Worm (Caenorhabditis elegans): Measurements from ENCODE around the gene dpy-9.
"Not testable (repeated sequence)": the region's sequence is repeated elsewhere in the genome, so short reads cannot be mapped to it uniquely, and the experiment has no call there.

Gene dpy-9

DNA sequence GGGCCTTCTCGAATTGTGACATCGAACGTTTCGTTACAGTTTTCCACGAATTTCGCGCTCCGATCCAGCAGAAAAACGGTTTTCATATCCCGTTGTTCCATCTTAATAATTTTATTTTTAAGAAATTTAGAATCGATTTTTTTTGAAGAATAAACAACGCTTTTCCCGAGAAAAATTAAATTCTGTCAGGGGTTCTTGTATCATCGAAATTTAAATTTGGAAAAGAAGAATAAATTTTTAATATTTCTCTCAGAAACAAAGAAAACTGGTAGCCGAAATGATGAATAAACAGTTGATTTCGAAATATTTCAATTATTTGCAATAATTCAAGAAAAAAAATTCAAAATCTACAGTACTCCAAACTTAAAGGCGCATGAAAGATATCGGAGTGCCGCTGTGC lies 21.7 kb downstream of the dpy-9 start, which contains the start of gene ints-13:
ints-13 (minus strand) TSS at position 101 of the 400 bp plus-strand sequence.
- TF ChIP-seq isw-1 (GFP tag; IDR thresholded peaks at IDR 0.05) (no peak), unc-86 (tag; optimal IDR thresholded peaks at IDR 0.05) (no peak), aha-1 (tag; optimal IDR thresholded peaks at IDR 0.05) (no peak)

DNA sequence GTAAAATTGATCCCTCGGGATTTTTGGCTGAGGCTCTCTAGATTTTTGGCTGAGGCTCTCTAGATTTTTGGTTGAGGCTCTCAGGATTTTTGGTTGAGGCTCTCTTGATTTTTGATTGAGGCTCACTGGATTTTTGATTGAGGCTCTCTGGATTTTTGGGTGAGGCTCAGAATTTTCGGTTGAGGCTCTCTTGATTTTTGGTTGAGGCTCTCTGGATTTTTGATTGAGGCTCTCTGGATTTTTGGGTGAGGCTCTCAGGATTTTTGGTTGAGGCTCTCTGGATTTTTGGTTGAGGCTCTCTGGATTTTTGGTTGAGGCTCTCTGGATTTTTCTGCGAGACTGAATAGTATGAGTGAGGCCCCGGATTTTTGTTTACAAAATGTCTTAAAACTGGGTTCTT lies 22.9 kb downstream of the dpy-9 start:
- no peak for TF ChIP-seq unc-86 (tag; optimal IDR thresholded peaks at IDR 0.05)

DNA sequence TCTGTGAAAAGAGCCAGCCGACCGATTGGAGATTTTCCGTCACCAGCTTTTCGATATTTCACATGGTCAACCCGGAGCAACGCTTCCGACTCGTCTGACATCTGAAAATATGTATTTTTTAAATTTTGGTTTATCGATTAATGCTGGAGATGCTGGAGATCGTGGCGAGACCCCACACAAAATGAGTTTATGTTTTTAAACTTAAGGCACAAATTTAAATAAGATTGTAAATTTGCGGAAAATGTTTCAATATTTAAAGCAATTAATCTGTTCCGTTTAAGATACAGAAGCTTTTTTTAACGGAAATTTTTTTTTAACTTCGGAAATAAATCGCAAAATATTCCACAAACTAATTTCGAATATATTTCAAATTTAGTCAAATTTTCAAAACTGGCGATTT lies 27.3 kb downstream of the dpy-9 start, which contains the start of gene gtf-2H1:
gtf-2H1 (minus strand) TSS at position 101 of the 400 bp plus-strand sequence.
- TF ChIP-seq sptf-1 (tag; optimal IDR thresholded peaks at IDR 0.05) (no peak), mep-1 (tag; optimal IDR thresholded peaks at IDR 0.05) (no peak), hlh-17 (GFP tag; optimal IDR thresholded peaks at IDR 0.05; ENCODE audit: borderline replicate concordance) (no peak), pag-3 (tag; optimal IDR thresholded peaks at IDR 0.05; ENCODE audit: borderline replicate concordance, insufficient read depth) (no peak), sup-37 (GFP tag; optimal IDR thresholded peaks at IDR 0.05) (no peak), nhr-90 (tag; optimal IDR thresholded peaks at IDR 0.05; ENCODE audit: poor library complexity) (no peak), elt-2 (tag; optimal IDR thresholded peaks at IDR 0.05) (no peak), snpc-4 (tag; optimal IDR thresholded peaks at IDR 0.05) (no peak), unc-98 (GFP tag; IDR thresholded peaks at IDR 0.05) (no peak)

DNA sequence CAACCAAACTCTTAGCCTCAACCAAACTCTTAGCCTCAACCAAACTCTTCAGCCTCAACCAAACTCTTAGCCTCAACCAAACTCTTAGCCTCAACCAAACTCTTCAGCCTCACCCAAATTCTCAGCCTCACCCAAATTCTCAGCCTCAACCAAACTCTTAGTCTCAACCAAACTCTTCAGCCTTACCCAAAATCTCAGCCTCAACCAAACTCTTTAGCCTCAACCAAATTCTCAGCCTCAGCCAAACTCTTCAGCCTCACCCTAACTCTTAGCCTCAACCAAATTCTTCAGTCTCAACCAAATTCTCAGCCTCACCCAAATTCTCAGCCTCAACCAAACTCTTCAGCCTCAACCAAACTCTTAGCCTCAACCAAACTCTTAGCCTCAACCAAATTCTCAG lies 28.3 kb downstream of the dpy-9 start:
- TF ChIP-seq efl-1 (optimal IDR thresholded peaks at IDR 0.05): not testable (repeated sequence)
- TF ChIP-seq efl-1 (GFP tag; optimal IDR thresholded peaks at IDR 0.05 in 1 of 2): peak in 1 of 2 experiments; percentile 17

DNA sequence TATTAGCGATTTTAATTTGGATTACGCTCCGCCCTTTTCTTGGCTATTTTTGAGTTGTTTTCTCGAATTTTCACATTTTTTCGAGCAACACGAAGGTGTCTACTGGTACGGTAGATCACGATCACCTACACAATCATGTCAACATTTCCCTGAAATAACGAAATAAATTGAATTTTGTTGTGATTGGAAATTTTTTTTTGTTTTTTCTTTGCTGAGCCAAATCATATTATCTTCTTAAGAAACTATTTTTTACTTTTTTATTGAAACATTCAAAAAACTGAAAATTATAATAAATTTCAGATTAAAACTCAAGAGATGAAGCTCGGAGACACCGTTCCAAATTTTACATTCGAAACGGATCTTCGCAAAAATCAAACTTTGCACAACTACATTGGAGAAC lies 40.8 kb downstream of the dpy-9 start, which contains the start of gene prdx-6:
prdx-6 (plus strand) TSS at position 301 of the 400 bp plus-strand sequence.
- TF ChIP-seq hlh-4 (tag; optimal IDR thresholded peaks at IDR 0.05) (no peak), tlp-1 (tag; optimal IDR thresholded peaks at IDR 0.05) (no peak), snpc-4 (tag; optimal IDR thresholded peaks at IDR 0.05) (no peak), xbp-1 (tag; optimal IDR thresholded peaks at IDR 0.05) (no peak), ama-1 (optimal IDR thresholded peaks at IDR 0.05) (no peak), mdl-1 (tag; optimal IDR thresholded peaks at IDR 0.05) (no peak), tbx-2 (tag; optimal IDR thresholded peaks at IDR 0.05) (no peak), unc-98 (GFP tag; IDR thresholded peaks at IDR 0.05) (no peak), nhr-28 (tag; optimal IDR thresholded peaks at IDR 0.05) (no peak), jun-1 (tag; optimal IDR thresholded peaks at IDR 0.05) (no peak), aha-1 (tag; optimal IDR thresholded peaks at IDR 0.05) (no peak)

DNA sequence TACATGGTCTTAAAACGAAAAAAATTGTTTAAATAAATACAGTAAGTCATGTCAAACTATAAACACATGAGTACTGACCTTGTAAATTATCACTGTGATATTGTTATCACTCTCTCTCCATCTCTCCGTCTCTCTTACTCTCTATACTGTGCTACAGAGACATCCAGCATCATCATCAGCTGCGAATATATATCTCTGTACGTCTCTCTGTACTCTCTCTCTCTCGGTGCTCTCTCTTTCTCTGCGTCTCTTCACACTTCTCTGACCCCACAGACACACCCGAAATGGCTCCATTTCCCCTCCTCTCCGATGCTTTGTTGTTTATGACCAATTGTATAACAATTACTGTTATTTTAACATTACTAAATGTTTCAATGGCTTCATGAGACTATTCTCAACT lies 48.4 kb downstream of the dpy-9 start:
- peak; percentile 61 for TF ChIP-seq skn-1 (tag; optimal IDR thresholded peaks at IDR 0.05)
- peak; percentile 57 for TF ChIP-seq snu-23 (GFP tag; optimal IDR thresholded peaks at IDR 0.05)
- no peak for TF ChIP-seq lin-14 (GFP tag; optimal IDR thresholded peaks at IDR 0.05)
- TF ChIP-seq mep-1 (tag; optimal IDR thresholded peaks at IDR 0.05): peak; percentile 35
- no peak for TF ChIP-seq ama-1 (optimal IDR thresholded peaks at IDR 0.05)
- no peak; the same call in 1 of the 2 replicates for TF ChIP-seq nhr-19 (GFP tag; conservative IDR thresholded peaks at IDR 0.05)
- TF ChIP-seq nhr-20 (tag; optimal IDR thresholded peaks at IDR 0.05): peak; percentile 50
- TF ChIP-seq Y116A8C.19 (tag; optimal IDR thresholded peaks at IDR 0.05; ENCODE audit: borderline replicate concordance): no peak
- TF ChIP-seq lin-13 (GFP tag; optimal IDR thresholded peaks at IDR 0.05): peak; percentile 11
- TF ChIP-seq nhr-47 (tag; optimal IDR thresholded peaks at IDR 0.05): no peak
- TF ChIP-seq isw-1 (GFP tag; IDR thresholded peaks at IDR 0.05): no peak
- TF ChIP-seq ets-5 (GFP tag; IDR thresholded peaks at IDR 0.05): no peak
- no peak for TF ChIP-seq unc-30 (tag; optimal IDR thresholded peaks at IDR 0.05)
- TF ChIP-seq swsn-7 (tag; optimal IDR thresholded peaks at IDR 0.05): peak; percentile 49
- TF ChIP-seq egl-27 (tag; optimal IDR thresholded peaks at IDR 0.05): no peak
- TF ChIP-seq lin-35 (GFP tag; optimal IDR thresholded peaks at IDR 0.05): peak in 1 of 2 experiments; percentile 66
- no peak for TF ChIP-seq pax-3 (tag; optimal IDR thresholded peaks at IDR 0.05)
- peak in 2 of 3 experiments; percentile 10 to 27 for TF ChIP-seq ceh-82 (tag; optimal IDR thresholded peaks at IDR 0.05)
- TF ChIP-seq elt-2 (tag; optimal IDR thresholded peaks at IDR 0.05): peak; percentile 79
- no peak for TF ChIP-seq lir-3 (tag; optimal IDR thresholded peaks at IDR 0.05; ENCODE audit: poor library complexity)
- TF ChIP-seq efl-1 (optimal IDR thresholded peaks at IDR 0.05): peak; percentile 50 to 53
- TF ChIP-seq efl-1 (GFP tag; optimal IDR thresholded peaks at IDR 0.05 in 1 of 2): peak; percentile 32 to 94
- no peak for TF ChIP-seq grh-1 (GFP tag; IDR thresholded peaks at IDR 0.05)
- TF ChIP-seq nhr-12 (tag; optimal IDR thresholded peaks at IDR 0.05): no peak
- peak; percentile 35 to 38 for TF ChIP-seq lsy-2 (tag; optimal IDR thresholded peaks at IDR 0.05)
- TF ChIP-seq mef-2 (tag; optimal IDR thresholded peaks at IDR 0.05): no peak

Data from whole organism, L1 larva.